Fruit fly (Drosophila melanogaster): ENCODE measurements around the gene Miro.

The Miro gene

DNA sequence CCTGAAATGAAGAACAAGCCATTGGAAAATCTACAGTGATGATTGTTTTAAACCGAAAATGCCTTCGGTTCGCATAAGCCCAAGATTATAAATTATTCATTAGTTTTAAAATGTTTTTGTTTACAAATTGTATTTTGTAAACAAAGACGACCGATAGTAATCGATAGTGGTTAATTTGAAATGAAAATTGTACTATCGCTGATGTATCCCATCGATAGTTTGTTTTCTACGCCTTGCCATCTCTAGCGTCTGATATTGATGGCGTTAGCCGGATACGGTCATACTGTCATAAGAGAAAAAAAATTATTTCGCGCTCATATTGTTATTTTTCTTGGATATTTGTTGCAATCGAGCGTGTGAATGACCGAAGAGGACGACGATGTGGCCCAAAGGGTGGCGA is 19.4 kb upstream of the Miro start, which contains the start of gene SMC1 (continued):
- TF ChIP-seq da (GFP tag; optimal IDR thresholded peaks at IDR 0.05) (no peak), CG18599 (GFP tag; optimal IDR thresholded peaks at IDR 0.05) (no peak), CG5180 (GFP tag; optimal IDR thresholded peaks at IDR 0.05) (no peak), ems (GFP tag; optimal IDR thresholded peaks at IDR 0.05) (peak; percentile 23), Hmr (GFP tag; optimal IDR thresholded peaks at IDR 0.05) (no peak), CG10543 (GFP tag; optimal IDR thresholded peaks at IDR 0.05) (peak; percentile 73), pum (GFP tag; optimal IDR thresholded peaks at IDR 0.05) (no peak), gsb (GFP tag; IDR thresholded peaks at IDR 0.05) (no peak), Med (GFP tag) (peak; percentile 90), pnt (GFP tag; optimal IDR thresholded peaks at IDR 0.05) (no peak), CG7987 (GFP tag; optimal IDR thresholded peaks at IDR 0.05) (peak; percentile 0), MTF-1 (GFP tag; optimal IDR thresholded peaks at IDR 0.05; ENCODE audit: borderline replicate concordance) (no peak), B-H1 (GFP tag; IDR thresholded peaks at IDR 0.05) (no peak), CG7556 (GFP tag; optimal IDR thresholded peaks at IDR 0.05) (no peak), Ravus (GFP tag; IDR thresholded peaks at IDR 0.05) (no peak), danr (GFP tag; IDR thresholded peaks at IDR 0.05) (no peak), run (tag; optimal IDR thresholded peaks at IDR 0.05) (no peak), Bdp1 (GFP tag; optimal IDR thresholded peaks at IDR 0.05) (no peak), E2f1 (GFP tag; IDR thresholded peaks at IDR 0.05) (peak; percentile 37; the same call in 1 of the 2 replicates), CG8359 (GFP tag; optimal IDR thresholded peaks at IDR 0.05; ENCODE audit: borderline replicate concordance) (no peak), Optix (GFP tag; IDR thresholded peaks at IDR 0.05) (no peak), z (GFP tag; IDR thresholded peaks at IDR 0.05) (no peak), Kr (GFP tag; optimal IDR thresholded peaks at IDR 0.05) (no peak), CG2875 (GFP tag; optimal IDR thresholded peaks at IDR 0.05) (no peak), CG18262 (tag; optimal IDR thresholded peaks at IDR 0.05) (peak; percentile 15), CG4360 (GFP tag; IDR thresholded peaks at IDR 0.05) (no peak), Trl (optimal IDR thresholded peaks at IDR 0.05) (no peak), Trl (GFP tag; optimal IDR thresholded peaks at IDR 0.05) (peak; percentile 39), kah (GFP tag; optimal IDR thresholded peaks at IDR 0.05) (no peak), NC2β (GFP tag; optimal IDR thresholded peaks at IDR 0.05) (peak; percentile 70), chinmo (GFP tag; IDR thresholded peaks at IDR 0.05; ENCODE audit: partially characterized antibody) (peak; percentile 100), Spps (tag; optimal IDR thresholded peaks at IDR 0.05) (no peak), CoRest (tag; optimal IDR thresholded peaks at IDR 0.05) (peak; percentile 46), CG9876 (GFP tag; optimal IDR thresholded peaks at IDR 0.05) (peak; percentile 25), rib (GFP tag; IDR thresholded peaks at IDR 0.05) (no peak), salm (tag; optimal IDR thresholded peaks at IDR 0.05) (no peak), emc (GFP tag; optimal IDR thresholded peaks at IDR 0.05) (no peak), CG13894 (tag; optimal IDR thresholded peaks at IDR 0.05) (peak; percentile 83), CG18619 (GFP tag; optimal IDR thresholded peaks at IDR 0.05) (no peak), dan (GFP tag; IDR thresholded peaks at IDR 0.05) (no peak), knrl (GFP tag; IDR thresholded peaks at IDR 0.05; ENCODE audit: partially characterized antibody) (peak; percentile 100), CG32772 (GFP tag; IDR thresholded peaks at IDR 0.05) (no peak), ewg (GFP tag; optimal IDR thresholded peaks at IDR 0.05) (no peak), scrt (GFP tag; optimal IDR thresholded peaks at IDR 0.05) (no peak), CG11695 (GFP tag; IDR thresholded peaks at IDR 0.05) (no peak), her (GFP tag; optimal IDR thresholded peaks at IDR 0.05) (peak; percentile 38), CG2202 (tag; optimal IDR thresholded peaks at IDR 0.05) (no peak), nerfin-2 (GFP tag; IDR thresholded peaks at IDR 0.05; ENCODE audit: partially characterized antibody) (peak; percentile 99), CG3281 (GFP tag; optimal IDR thresholded peaks at IDR 0.05) (no peak), ERR (GFP tag; optimal IDR thresholded peaks at IDR 0.05) (peak; percentile 92), chm (GFP tag; IDR thresholded peaks at IDR 0.05) (no peak), CG5953 (GFP tag; IDR thresholded peaks at IDR 0.05) (no peak)

All from whole organism, embryonic.